Worm (Caenorhabditis elegans): ENCODE measurements around the gene clec-2.
A peak's percentile ranks its signal among the peaks of the same experiment; 100 is the strongest.

Gene clec-2

DNA sequence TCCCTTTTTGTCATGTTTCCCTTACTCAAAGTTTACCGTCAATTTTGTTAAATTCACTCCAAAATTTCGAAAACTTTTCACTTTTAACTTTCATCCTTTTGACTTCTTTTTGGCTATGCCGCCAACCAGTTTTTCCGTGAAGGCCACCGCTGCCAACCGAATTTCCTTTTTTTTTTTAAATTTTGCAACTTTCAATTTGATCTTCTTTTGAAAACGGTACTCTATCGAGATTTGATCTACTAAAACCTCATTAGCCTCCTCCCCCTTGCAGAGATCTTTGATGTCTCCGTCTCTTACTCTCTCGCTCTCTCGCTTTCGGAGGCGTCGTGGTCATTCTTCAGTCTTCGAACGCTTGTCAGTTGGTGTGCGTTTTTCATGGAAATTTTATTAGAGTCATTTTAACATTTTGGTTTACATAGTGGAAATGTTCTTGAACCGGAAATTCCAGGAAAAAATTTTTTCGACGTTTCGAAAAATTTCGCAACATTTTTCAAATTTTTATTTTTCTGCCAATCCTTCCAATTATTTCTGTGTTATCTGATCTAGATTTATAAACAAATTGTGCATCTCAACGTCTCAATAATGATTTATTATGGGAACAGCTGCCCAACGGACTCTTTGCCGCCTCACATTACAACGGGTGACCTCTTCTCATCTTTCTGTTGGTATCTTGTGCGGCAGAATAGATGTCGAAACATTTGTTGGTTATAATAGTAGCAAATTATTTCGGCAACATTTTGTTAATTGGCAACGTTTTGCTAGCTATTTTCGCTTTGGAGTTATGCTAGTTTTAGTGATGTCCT is 28.4 kb downstream of the clec-2 start:
- 0 out of 2 replicates have a peak, but pooled peaks have one; percentile 9 for TF ChIP-seq flt-1 (GFP tag; IDR thresholded peaks at IDR 0.05)
- no peak for TF ChIP-seq T22C8.4 (GFP tag; IDR thresholded peaks at IDR 0.05)
- TF ChIP-seq cog-1 (tag; optimal IDR thresholded peaks at IDR 0.05), result peak; percentile 26
- TF ChIP-seq ref-1 (GFP tag; conservative IDR thresholded peaks at IDR 0.05), result no peak
- no peak for TF ChIP-seq ztf-23 (GFP tag; IDR thresholded peaks at IDR 0.05)
- TF ChIP-seq tab-1 (GFP tag; IDR thresholded peaks at IDR 0.05), result no peak

DNA sequence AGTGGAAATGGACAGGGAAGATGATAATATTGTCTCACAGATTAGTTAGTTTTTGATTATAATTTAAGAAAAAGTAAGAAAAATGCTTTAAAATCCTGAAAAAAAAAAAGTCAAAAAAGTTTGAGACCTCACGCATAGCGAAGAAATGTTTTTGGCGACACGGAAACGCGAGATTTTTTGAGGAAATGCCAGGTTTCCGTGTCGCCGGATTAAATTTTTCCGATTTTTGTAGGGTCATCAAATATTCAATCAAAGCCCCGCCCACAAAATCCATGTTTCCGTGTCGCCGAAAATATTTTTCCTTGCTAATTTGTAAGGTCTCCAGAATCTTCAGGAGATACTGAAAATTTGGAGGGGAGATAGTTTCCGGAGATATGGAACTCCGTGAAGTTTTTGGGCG is 30.9 kb downstream of the clec-2 start:
- no peak for TF ChIP-seq ztf-29 (GFP tag; IDR thresholded peaks at IDR 0.05)
- no peak for TF ChIP-seq T22C8.4 (GFP tag; IDR thresholded peaks at IDR 0.05)
- TF ChIP-seq ztf-23 (GFP tag; IDR thresholded peaks at IDR 0.05), result no peak
- no peak for TF ChIP-seq med-1 (GFP tag; optimal IDR thresholded peaks at IDR 0.05; ENCODE audit: insufficient read depth)
- TF ChIP-seq cog-1 (tag; optimal IDR thresholded peaks at IDR 0.05), result no peak

DNA sequence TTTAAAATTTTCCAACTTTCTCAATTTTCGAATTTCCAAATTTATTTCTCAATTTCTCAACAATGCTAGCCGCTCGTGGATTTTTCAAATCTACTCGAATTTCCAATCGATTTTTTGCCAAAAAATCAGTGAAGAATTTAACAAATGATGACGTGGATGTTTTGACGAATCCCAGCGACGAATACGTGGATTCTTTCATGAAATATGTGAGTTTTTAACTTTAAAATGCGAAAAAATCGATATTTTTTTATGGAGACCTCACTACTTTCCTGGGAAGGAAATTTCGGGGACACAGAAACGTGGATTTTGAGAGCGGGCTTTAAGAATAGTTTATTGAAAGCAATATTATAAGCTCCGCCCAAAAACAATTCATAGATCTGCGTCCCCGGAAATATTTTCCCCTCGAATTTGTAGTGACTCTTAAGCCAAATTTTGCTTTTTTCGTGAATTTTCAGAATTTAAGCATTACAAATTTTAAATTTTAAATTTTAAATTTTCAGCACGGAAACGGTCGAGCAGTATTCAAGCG is 31.6 kb downstream of the clec-2 start, which contains the start of gene K08A2.2:
TSS of gene K08A2.2 (plus strand) at position 51 of the 529 bp plus-strand sequence.
- TF ChIP-seq tab-1 (GFP tag; IDR thresholded peaks at IDR 0.05) (no peak), ztf-23 (GFP tag; IDR thresholded peaks at IDR 0.05) (no peak), flt-1 (GFP tag; IDR thresholded peaks at IDR 0.05) (no peak), ztf-29 (GFP tag; IDR thresholded peaks at IDR 0.05) (no peak), ref-1 (GFP tag; conservative IDR thresholded peaks at IDR 0.05) (no peak), cog-1 (tag; optimal IDR thresholded peaks at IDR 0.05) (no peak), med-1 (GFP tag; optimal IDR thresholded peaks at IDR 0.05; ENCODE audit: insufficient read depth) (no peak), T22C8.4 (GFP tag; IDR thresholded peaks at IDR 0.05) (no peak), klf-2 (GFP tag; conservative IDR thresholded peaks at IDR 0.05) (no peak)

DNA sequence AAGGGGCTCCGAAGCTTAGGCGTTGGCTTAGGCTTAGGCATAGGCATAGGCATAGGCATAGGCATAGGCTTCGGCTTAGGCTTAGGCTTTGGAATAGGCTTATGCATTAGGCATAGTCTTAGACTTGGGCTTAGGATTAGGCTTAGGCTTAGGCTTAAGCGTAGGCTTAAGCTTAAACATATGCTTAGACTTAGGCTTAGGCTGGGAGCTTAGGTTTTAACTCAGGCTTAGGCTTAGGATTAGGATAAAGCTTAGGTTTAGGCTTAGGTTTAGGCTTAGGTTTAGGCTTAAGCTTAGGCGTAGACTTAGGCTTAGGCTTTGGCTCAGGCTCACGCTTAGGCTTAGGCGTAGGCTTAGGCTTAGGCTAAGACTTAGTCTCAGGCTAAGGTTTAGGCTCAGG is 33.1 kb downstream of the clec-2 start:
- no peak for TF ChIP-seq ztf-29 (GFP tag; IDR thresholded peaks at IDR 0.05)
- no peak for TF ChIP-seq flt-1 (GFP tag; IDR thresholded peaks at IDR 0.05)
- TF ChIP-seq T22C8.4 (GFP tag; IDR thresholded peaks at IDR 0.05), result no peak
- no peak for TF ChIP-seq klf-2 (GFP tag; conservative IDR thresholded peaks at IDR 0.05)
- TF ChIP-seq ztf-23 (GFP tag; IDR thresholded peaks at IDR 0.05), result no peak
- TF ChIP-seq med-1 (GFP tag; optimal IDR thresholded peaks at IDR 0.05; ENCODE audit: insufficient read depth), result no peak
- no peak for TF ChIP-seq cog-1 (tag; optimal IDR thresholded peaks at IDR 0.05)
- no peak for TF ChIP-seq tab-1 (GFP tag; IDR thresholded peaks at IDR 0.05)
- no peak for TF ChIP-seq ref-1 (GFP tag; conservative IDR thresholded peaks at IDR 0.05)

DNA sequence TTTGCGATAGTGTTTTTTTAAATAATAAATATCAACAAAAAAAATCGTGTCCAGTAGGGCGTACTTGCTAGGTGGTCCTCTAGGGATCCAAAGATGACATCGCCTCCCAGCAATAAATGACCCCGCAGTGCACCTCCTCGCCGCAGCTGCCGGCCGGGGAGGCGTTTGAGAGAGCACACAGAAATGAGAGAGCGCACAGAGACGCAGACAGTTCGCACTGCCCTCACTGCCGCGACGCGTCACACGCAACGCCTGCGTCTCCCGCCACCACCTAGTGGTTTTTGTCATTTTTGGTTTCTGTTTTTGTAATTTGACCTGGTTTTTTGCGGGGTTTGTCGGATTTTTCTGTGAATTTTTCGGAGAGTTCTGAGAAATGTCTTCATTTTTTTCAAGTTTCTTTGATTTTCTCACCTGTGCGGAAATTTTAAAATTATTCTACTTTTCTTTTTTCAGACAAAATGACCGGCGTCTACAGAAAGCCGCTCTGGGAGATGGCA is 35.3 kb downstream of the clec-2 start, which contains the start of gene lido-7:
TSS of gene lido-7 (plus strand) at position 447 of the 497 bp plus-strand sequence.
- TF ChIP-seq ztf-23 (GFP tag; IDR thresholded peaks at IDR 0.05) (peak; percentile 59; the same call in 1 of the 2 replicates), med-1 (GFP tag; optimal IDR thresholded peaks at IDR 0.05; ENCODE audit: insufficient read depth) (no peak), flt-1 (GFP tag; IDR thresholded peaks at IDR 0.05) (no peak; the same call in 1 of the 2 replicates), ztf-29 (GFP tag; IDR thresholded peaks at IDR 0.05) (no peak), klf-2 (GFP tag; conservative IDR thresholded peaks at IDR 0.05) (no peak), ref-1 (GFP tag; conservative IDR thresholded peaks at IDR 0.05) (no peak)

DNA sequence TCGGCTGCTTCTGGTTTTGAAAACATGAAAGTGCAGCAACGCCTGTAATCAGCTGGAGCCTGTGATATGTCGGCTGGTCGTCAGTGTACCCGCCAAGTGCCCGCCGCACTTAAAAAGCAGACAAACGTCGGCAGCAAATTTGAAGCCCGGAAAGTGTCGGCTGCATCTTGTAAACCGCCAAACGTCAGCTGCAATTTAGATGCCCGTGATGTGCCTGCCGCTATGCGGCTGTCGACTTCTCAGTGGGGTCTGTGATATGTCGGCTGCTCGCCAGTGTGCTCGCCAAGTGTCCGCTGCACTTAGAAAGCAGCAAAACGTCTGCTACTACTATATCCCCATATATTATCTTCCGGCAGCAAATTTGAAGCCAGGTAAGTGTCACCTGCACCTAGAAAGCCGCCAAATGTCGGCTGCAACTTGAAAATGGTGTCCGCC is 36.1 kb downstream of the clec-2 start:
- TF ChIP-seq flt-1 (GFP tag; IDR thresholded peaks at IDR 0.05), result no peak
- TF ChIP-seq klf-2 (GFP tag; conservative IDR thresholded peaks at IDR 0.05), result 0 out of 2 replicates have a peak, but pooled peaks have one; percentile 12

DNA sequence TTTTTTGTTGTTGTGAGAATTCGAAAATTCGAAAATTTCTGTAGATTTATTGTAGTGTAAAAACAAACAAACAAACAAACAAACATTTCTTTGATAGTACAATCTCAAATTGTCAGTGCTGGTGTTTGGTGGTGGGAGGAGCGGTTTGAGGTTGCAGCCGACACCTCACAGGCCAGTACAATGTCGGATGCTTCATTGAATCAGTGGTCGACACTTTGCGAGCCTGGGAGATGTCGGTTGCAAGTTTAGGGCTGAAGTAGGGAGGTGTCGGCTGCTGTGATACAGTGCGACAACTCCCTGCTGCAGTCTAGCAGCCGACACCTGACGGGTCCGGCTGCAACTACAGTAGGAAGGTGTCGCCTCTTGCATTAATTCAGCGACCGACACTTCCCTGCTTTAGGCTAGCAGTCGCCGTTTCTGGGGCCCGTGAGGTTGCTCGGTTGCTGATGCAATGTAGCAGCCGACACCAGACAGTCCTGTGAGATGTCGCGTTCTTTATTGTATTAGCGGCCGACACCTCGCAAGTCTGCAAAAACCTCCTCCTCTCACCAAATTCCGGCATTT is 37.2 kb downstream of the clec-2 start:
- no peak for TF ChIP-seq ztf-29 (GFP tag; IDR thresholded peaks at IDR 0.05)
- TF ChIP-seq flt-1 (GFP tag; IDR thresholded peaks at IDR 0.05), result no peak

DNA sequence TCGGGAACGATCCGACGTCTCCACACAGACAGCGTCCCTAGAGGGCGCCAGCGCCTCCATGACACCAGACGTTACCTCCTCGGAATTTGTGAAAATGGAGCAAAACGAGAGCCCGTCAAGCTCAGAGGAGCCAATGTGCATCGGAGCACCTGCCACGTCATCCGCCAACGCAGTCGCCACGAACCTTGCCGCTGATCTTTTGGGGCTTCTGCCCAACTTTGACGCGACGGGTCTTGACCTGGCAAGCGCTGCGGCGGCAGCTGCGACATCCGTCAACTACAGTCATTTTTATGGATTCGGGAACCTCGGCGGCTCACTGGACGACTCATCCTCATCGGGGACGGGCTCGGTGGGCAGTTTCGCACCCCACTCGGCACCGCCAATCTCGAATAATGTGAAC is 37.8 kb downstream of the clec-2 start:
- TF ChIP-seq tab-1 (GFP tag; IDR thresholded peaks at IDR 0.05) (0 out of 2 replicates have a peak, but pooled peaks have one; percentile 58), ztf-29 (GFP tag; IDR thresholded peaks at IDR 0.05) (no peak)

DNA sequence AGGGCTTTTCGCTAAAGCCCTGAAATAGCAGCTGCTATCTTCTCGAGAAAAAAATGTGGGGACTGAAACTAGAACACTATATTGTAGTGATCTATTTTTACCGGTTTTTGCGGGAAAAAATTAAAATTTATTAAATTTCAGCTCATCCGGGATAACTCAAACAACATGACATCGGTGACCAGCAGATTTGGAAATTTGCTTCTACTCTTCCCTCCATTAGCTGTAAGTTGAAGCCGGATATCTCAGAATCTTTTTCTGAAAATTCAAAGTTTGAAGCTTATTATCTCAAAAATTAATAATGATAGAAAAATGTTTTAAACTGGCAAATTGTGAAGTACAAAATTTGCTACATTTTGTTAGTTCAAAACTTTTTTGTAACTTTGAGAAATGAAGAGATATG is 38.8 kb downstream of the clec-2 start:
- TF ChIP-seq klf-2 (GFP tag; conservative IDR thresholded peaks at IDR 0.05) (no peak), med-1 (GFP tag; optimal IDR thresholded peaks at IDR 0.05; ENCODE audit: insufficient read depth) (no peak), tab-1 (GFP tag; IDR thresholded peaks at IDR 0.05) (no peak), ztf-29 (GFP tag; IDR thresholded peaks at IDR 0.05) (no peak), flt-1 (GFP tag; IDR thresholded peaks at IDR 0.05) (no peak), T22C8.4 (GFP tag; IDR thresholded peaks at IDR 0.05) (no peak), ref-1 (GFP tag; conservative IDR thresholded peaks at IDR 0.05) (no peak)

DNA sequence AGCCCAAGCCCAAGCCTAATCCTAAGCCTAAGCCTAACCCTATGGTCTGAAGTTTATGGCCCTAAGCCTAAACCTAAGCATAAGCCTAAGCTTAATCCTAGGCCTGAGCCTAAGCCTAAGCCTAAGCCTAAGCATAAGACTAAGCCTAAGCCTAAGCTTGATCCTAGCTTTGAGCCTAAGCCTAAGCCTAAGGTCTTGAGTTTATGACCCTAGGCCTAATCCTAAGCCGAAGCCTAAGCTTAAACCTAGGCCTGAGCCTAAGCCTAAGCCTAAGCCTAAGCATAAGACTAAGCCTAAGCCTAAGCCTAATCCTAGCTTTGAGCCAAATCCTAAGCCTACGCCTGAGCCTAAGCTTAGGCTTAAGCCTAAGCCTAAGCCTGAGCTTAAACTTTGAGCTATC is 44.2 kb downstream of the clec-2 start:
- peak; percentile 47; the same call in 1 of the 2 replicates for TF ChIP-seq ztf-29 (GFP tag; IDR thresholded peaks at IDR 0.05)
- no peak for TF ChIP-seq tab-1 (GFP tag; IDR thresholded peaks at IDR 0.05)
- TF ChIP-seq flt-1 (GFP tag; IDR thresholded peaks at IDR 0.05), result no peak
- no peak for TF ChIP-seq ref-1 (GFP tag; conservative IDR thresholded peaks at IDR 0.05)

Measured in whole organism, midembryonic.